Worm (Caenorhabditis elegans) whole organism, late embryonic: Measurements from ENCODE around the gene rpl-36.A.

Experiments
- ama-1 ChIP-seq: fragments of 150-350 bp; optimal IDR thresholded peaks from 2 replicates; lab custom pipeline; 2014
- ceh-18 ChIP-seq: sonication (generic microtip); optimal IDR thresholded peaks from 2 replicates; lab custom pipeline; 2016; ENCODE audit warnings: missing genetic modification characterization, missing compliant biosample characterization
- dmd-4 ChIP-seq: sonication (generic microtip); optimal IDR thresholded peaks from 2 replicates; lab custom pipeline; 2016; ENCODE audit warnings: borderline replicate concordance, missing genetic modification characterization, missing compliant biosample characterization
- elt-2 ChIP-seq: sonication (generic microtip); optimal IDR thresholded peaks from 2 replicates; lab custom pipeline; 2016; ENCODE audit warnings: missing genetic modification reagents, missing genetic modification characterization, missing compliant biosample characterization
- hlh-13 ChIP-seq: fragments of 200-800 bp; sonication (Bioruptor generic); optimal IDR thresholded peaks from 2 replicates; lab custom pipeline; 2018; ENCODE audit warnings: mild to moderate bottlenecking, missing genetic modification characterization, missing compliant biosample characterization
- hlh-30 ChIP-seq: sonication (generic microtip); optimal IDR thresholded peaks from 2 replicates; lab custom pipeline; 2017; ENCODE audit warnings: antibody characterized with exemption, missing genetic modification characterization, missing compliant biosample characterization; ENCODE audit not compliant: insufficient read depth
- nfya-1 ChIP-seq: sonication (generic microtip); optimal IDR thresholded peaks from 2 replicates; lab custom pipeline; 2017; ENCODE audit warnings: missing genetic modification characterization, mild to moderate bottlenecking, missing compliant biosample characterization, antibody characterized with exemption, moderate library complexity
- pha-4 ChIP-seq: fragments of 150-350 bp; optimal IDR thresholded peaks from 2 replicates; lab custom pipeline; 2018; ENCODE audit warnings: missing biosample characterization, missing genetic modification reagents, missing genetic modification characterization
- ref-2 ChIP-seq: sonication (generic microtip); optimal IDR thresholded peaks from 2 replicates; lab custom pipeline; 2016; ENCODE audit warnings: missing genetic modification characterization, missing compliant biosample characterization
- tbx-7 ChIP-seq: sonication (generic microtip); optimal IDR thresholded peaks from 2 replicates; lab custom pipeline; 2016; ENCODE audit warnings: missing genotype, missing genetic modification characterization, missing compliant biosample characterization

DNA sequence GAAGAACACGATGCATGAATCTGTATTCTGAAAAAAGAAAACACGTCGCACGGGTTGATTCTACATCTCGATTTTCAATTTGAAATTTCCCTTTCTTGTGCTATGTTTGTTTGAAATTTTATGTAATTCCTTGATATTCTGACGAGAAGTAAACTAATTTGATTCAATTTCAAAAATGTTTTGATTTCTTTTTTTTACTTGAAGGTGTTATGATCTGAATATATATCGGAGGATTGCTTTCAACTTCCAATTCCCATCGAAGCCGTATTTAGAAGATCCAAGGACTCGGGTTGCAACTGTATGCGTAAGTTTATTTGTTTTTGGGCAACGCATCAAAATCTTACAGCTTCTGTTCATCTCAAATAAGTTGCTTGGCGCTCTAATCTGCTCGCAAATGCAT lies 30.4 kb upstream of the rpl-36.A start, which contains the start of gene F40F8.1:
- TF ChIP-seq pha-4 (tag; lab: Kevin White, UChicago) (no peak), dmd-4 (tag; lab: Kevin White, UChicago) (no peak), ref-2 (no peak), nfya-1 (tag; lab: Kevin White, UChicago) (no peak), ama-1 (lab: Kevin White, UChicago) (no peak), ceh-18 (tag; lab: Kevin White, UChicago) (no peak), hlh-30 (tag; lab: Kevin White, UChicago) (no peak), tbx-7 (tag; lab: Kevin White, UChicago) (no peak), elt-2 (tag; lab: Kevin White, UChicago) (no peak), hlh-13 (no peak)
